Fruit fly (Drosophila melanogaster) whole organism, embryonic: ENCODE results near the gene Lcp65Ag1.

ENCODE experiments used
- Antp ChIP-seq: fragments of 200-800 bp; sonication (Bioruptor generic); optimal IDR thresholded peaks from 3 replicates; lab custom pipeline; 2016; ENCODE audit warnings: missing biosample characterization, missing genetic modification characterization
- Atf-2 ChIP-seq: fragments of 200-800 bp; sonication (Bioruptor generic); optimal IDR thresholded peaks from 2 replicates; lab custom pipeline; 2016; ENCODE audit warnings: missing biosample characterization, missing genetic modification characterization
- Bdp1 ChIP-seq: fragments of 200-800 bp; sonication (Bioruptor generic); optimal IDR thresholded peaks from 3 replicates; lab custom pipeline; 2016; ENCODE audit warnings: missing biosample characterization, missing genetic modification characterization
- CG11456 ChIP-seq: fragments of 200-800 bp; sonication (Bioruptor generic); IDR thresholded peaks from 3 replicates; pipeline ENCODE4 v1.3.6; 2022; ENCODE audit warnings: missing biosample characterization, missing genetic modification characterization
- CG12391 ChIP-seq: fragments of 200-800 bp; sonication (Bioruptor generic); optimal IDR thresholded peaks from 3 replicates; lab custom pipeline; 2018; ENCODE audit warnings: missing biosample characterization, mild to moderate bottlenecking, missing genetic modification characterization, moderate library complexity
- CG13894 ChIP-seq: fragments of 200-800 bp; sonication (Bioruptor generic); optimal IDR thresholded peaks from 3 replicates; lab custom pipeline; 2018; ENCODE audit warnings: missing biosample characterization, mild to moderate bottlenecking, missing genetic modification characterization, moderate library complexity
- CG14014 ChIP-seq: fragments of 200-800 bp; sonication (Bioruptor generic); IDR thresholded peaks from 2 replicates; pipeline ENCODE4 v1.3.6; 2022; ENCODE audit warnings: missing biosample characterization, missing genetic modification characterization
- CG15514 ChIP-seq: fragments of 200-800 bp; sonication (Bioruptor generic); optimal IDR thresholded peaks from 3 replicates; lab custom pipeline; 2017; ENCODE audit warnings: missing biosample characterization, missing genetic modification characterization, mild to moderate bottlenecking, moderate library complexity, missing genetic modification reagents
- CG1647 ChIP-seq: fragments of 200-800 bp; sonication (Bioruptor generic); optimal IDR thresholded peaks from 3 replicates; lab custom pipeline; 2016; ENCODE audit warnings: missing biosample characterization, missing genetic modification characterization
- CG17186 ChIP-seq: fragments of 200-800 bp; sonication (Bioruptor generic); optimal IDR thresholded peaks from 3 replicates; lab custom pipeline; 2017; ENCODE audit warnings: missing biosample characterization, missing genetic modification reagents, missing genetic modification characterization
- CG3281 ChIP-seq: fragments of 200-800 bp; sonication (Bioruptor generic); optimal IDR thresholded peaks from 3 replicates; lab custom pipeline; 2017; ENCODE audit warnings: missing biosample characterization, mild to moderate bottlenecking, missing genetic modification characterization
- CG4360 ChIP-seq: fragments of 200-800 bp; sonication (Bioruptor generic); IDR thresholded peaks from 2 replicates; pipeline ENCODE4 v1.3.6; 2022; ENCODE audit warnings: missing biosample characterization, missing genetic modification characterization
- CG5245 ChIP-seq: fragments of 200-800 bp; sonication (Bioruptor generic); optimal IDR thresholded peaks from 3 replicates; lab custom pipeline; 2016; ENCODE audit warnings: missing biosample characterization, missing genetic modification characterization
- CG6254 ChIP-seq: fragments of 200-800 bp; sonication (Bioruptor generic); optimal IDR thresholded peaks from 3 replicates; lab custom pipeline; 2017; ENCODE audit warnings: mild to moderate bottlenecking, missing biosample characterization, missing genetic modification reagents, missing genetic modification characterization
- CG6683 ChIP-seq: fragments of 200-800 bp; sonication (Bioruptor generic); optimal IDR thresholded peaks from 2 replicates; lab custom pipeline; 2017; ENCODE audit warnings: missing biosample characterization, mild to moderate bottlenecking, missing genetic modification characterization, missing genetic modification reagents
- CG7786 ChIP-seq: fragments of 200-800 bp; sonication (Bioruptor generic); optimal IDR thresholded peaks from 2 replicates; lab custom pipeline; 2016; ENCODE audit warnings: missing biosample characterization, missing genetic modification characterization
- CG7963 ChIP-seq: fragments of 200-800 bp; sonication (Bioruptor generic); IDR thresholded peaks from 3 replicates; pipeline ENCODE4 v1.3.6; 2022; ENCODE audit warnings: missing biosample characterization, missing genetic modification characterization; ENCODE audit not compliant: partially characterized antibody
- CG8478 ChIP-seq: fragments of >200 bp; optimal IDR thresholded peaks from 2 replicates; lab custom pipeline; 2018
- CG9609 ChIP-seq: fragments of 200-800 bp; sonication (Bioruptor generic); optimal IDR thresholded peaks from 3 replicates; lab custom pipeline; 2016; ENCODE audit warnings: missing biosample characterization, missing genetic modification characterization
- D ChIP-seq, 2 experiments: fragments of 200-800 bp in 1 of 2; fragments of >200 bp in 1 of 2; sonication (Bioruptor generic) in 1 of 2; optimal IDR thresholded peaks; 2 replicates in 1 of 2; 3 replicates in 1 of 2; lab custom pipeline; 2017; ENCODE audit warnings: mild to moderate bottlenecking in 1 of 2, missing biosample characterization in 1 of 2, missing genetic modification characterization in 1 of 2, missing genetic modification reagents in 1 of 2
- GATAe ChIP-seq: fragments of 200-800 bp; sonication (Bioruptor generic); conservative IDR thresholded peaks from 2 replicates; pipeline ENCODE4 v1.3.6; 2022; ENCODE audit warnings: missing biosample characterization, missing genetic modification characterization
- Hand ChIP-seq: fragments of 200-800 bp; sonication (Bioruptor generic); optimal IDR thresholded peaks from 2 replicates; lab custom pipeline; 2017; ENCODE audit warnings: mild to moderate bottlenecking, missing biosample characterization, missing genetic modification reagents, missing genetic modification characterization
- HmgD ChIP-seq: fragments of 200-800 bp; sonication (Bioruptor generic); optimal IDR thresholded peaks from 3 replicates; lab custom pipeline; 2016; ENCODE audit warnings: missing biosample characterization, missing genetic modification characterization
- Hsf ChIP-seq: fragments of 200-800 bp; sonication (Bioruptor generic); optimal IDR thresholded peaks from 3 replicates; lab custom pipeline; 2016; ENCODE audit warnings: missing biosample characterization, missing genetic modification characterization
- Kr ChIP-seq: fragments of 200-800 bp; sonication (Bioruptor generic); optimal IDR thresholded peaks from 2 replicates; lab custom pipeline; 2017; ENCODE audit warnings: missing biosample characterization, mild to moderate bottlenecking, missing genetic modification characterization
- Lpt ChIP-seq: fragments of >200 bp; optimal IDR thresholded peaks from 2 replicates; lab custom pipeline; 2018; ENCODE audit warnings: missing biosample characterization, missing genetic modification characterization
- Mrtf ChIP-seq: fragments of 200-800 bp; sonication (Bioruptor generic); IDR thresholded peaks from 3 replicates; pipeline ENCODE4 v1.3.6; 2022; ENCODE audit warnings: missing biosample characterization, missing genetic modification characterization
- Nf-YC ChIP-seq: fragments of 200-800 bp; optimal IDR thresholded peaks from 3 replicates; lab custom pipeline; 2019; ENCODE audit warnings: missing biosample characterization, mild to moderate bottlenecking, missing genetic modification characterization, moderate library complexity
- Side ChIP-seq: fragments of 200-800 bp; sonication (Bioruptor generic); optimal IDR thresholded peaks from 2 replicates; lab custom pipeline; 2016; ENCODE audit warnings: missing biosample characterization, missing genetic modification characterization
- Sin3A ChIP-seq: fragments of >200 bp; optimal IDR thresholded peaks from 2 replicates; lab custom pipeline; 2018
- YL-1 ChIP-seq: fragments of 200-800 bp; sonication (Bioruptor generic); optimal IDR thresholded peaks from 3 replicates; lab custom pipeline; 2017; ENCODE audit warnings: missing biosample characterization, mild to moderate bottlenecking, missing genetic modification characterization
- br ChIP-seq: fragments of >200 bp; optimal IDR thresholded peaks from 2 replicates; lab custom pipeline; 2017
- chm ChIP-seq: fragments of 200-800 bp; sonication (Bioruptor generic); IDR thresholded peaks from 2 replicates; pipeline ENCODE4 v1.3.6; 2022; ENCODE audit warnings: missing biosample characterization, missing genetic modification characterization
- chn ChIP-seq: fragments of 200-800 bp; sonication (Bioruptor generic); optimal IDR thresholded peaks from 2 replicates; lab custom pipeline; 2016; ENCODE audit warnings: missing biosample characterization, missing genetic modification characterization
- ci ChIP-seq: fragments of 200-800 bp; sonication (Bioruptor generic); IDR thresholded peaks from 3 replicates; pipeline ENCODE4 v1.3.6; 2022; ENCODE audit warnings: missing biosample characterization, missing genetic modification characterization
- fd3F ChIP-seq: fragments of 200-800 bp; sonication (Bioruptor generic); optimal IDR thresholded peaks from 2 replicates; lab custom pipeline; 2018; ENCODE audit warnings: missing biosample characterization, mild to moderate bottlenecking, missing genetic modification characterization, moderate library complexity
- fru ChIP-seq: fragments of >200 bp; optimal IDR thresholded peaks from 2 replicates; lab custom pipeline; 2017
- gcm ChIP-seq: fragments of 200-800 bp; sonication (Bioruptor generic); optimal IDR thresholded peaks from 2 replicates; lab custom pipeline; 2019; ENCODE audit warnings: missing biosample characterization, mild to moderate bottlenecking, missing genetic modification characterization, moderate library complexity
- grn ChIP-seq: fragments of 200-800 bp; sonication (Bioruptor generic); optimal IDR thresholded peaks from 3 replicates; lab custom pipeline; 2017; ENCODE audit warnings: missing biosample characterization, missing genetic modification characterization
- gsb ChIP-seq: fragments of 200-800 bp; sonication (Bioruptor generic); IDR thresholded peaks from 2 replicates; pipeline ENCODE4 v1.3.6; 2022; ENCODE audit warnings: missing biosample characterization, missing genetic modification characterization
- jumu ChIP-seq: fragments of 200-800 bp; sonication (Bioruptor generic); optimal IDR thresholded peaks from 3 replicates; lab custom pipeline; 2016; ENCODE audit warnings: missing biosample characterization, missing genetic modification characterization
- knrl ChIP-seq: fragments of 200-800 bp; sonication (Bioruptor generic); IDR thresholded peaks from 3 replicates; pipeline ENCODE4 v1.3.6; 2022; ENCODE audit warnings: missing biosample characterization, missing genetic modification characterization; ENCODE audit not compliant: partially characterized antibody
- luna ChIP-seq: fragments of 200-800 bp; sonication (Bioruptor generic); optimal IDR thresholded peaks from 2 replicates; lab custom pipeline; 2016; ENCODE audit warnings: missing biosample characterization, missing genetic modification characterization
- nerfin-1 ChIP-seq: fragments of 200-800 bp; sonication (Bioruptor generic); optimal IDR thresholded peaks from 3 replicates; lab custom pipeline; 2019; ENCODE audit warnings: missing biosample characterization, mild to moderate bottlenecking, missing genetic modification characterization, moderate library complexity
- nmo ChIP-seq: fragments of 200-800 bp; sonication (Bioruptor generic); optimal IDR thresholded peaks from 2 replicates; lab custom pipeline; 2018; ENCODE audit warnings: missing biosample characterization, mild to moderate bottlenecking, missing genetic modification characterization, moderate library complexity
- odd ChIP-seq: fragments of 200-800 bp; sonication (Bioruptor generic); optimal IDR thresholded peaks from 2 replicates; lab custom pipeline; 2017; ENCODE audit warnings: missing biosample characterization, mild to moderate bottlenecking, missing genetic modification characterization
- pnt ChIP-seq: fragments of 200-800 bp; sonication (Bioruptor generic); optimal IDR thresholded peaks from 3 replicates; lab custom pipeline; 2016; ENCODE audit warnings: missing biosample characterization, missing genetic modification characterization
- repo ChIP-seq: fragments of 200-800 bp; sonication (Bioruptor generic); optimal IDR thresholded peaks from 2 replicates; lab custom pipeline; 2016; ENCODE audit warnings: missing biosample characterization, missing genetic modification characterization
- tll ChIP-seq, 2 experiments: fragments of 200-800 bp in 1 of 2; fragments of >200 bp in 1 of 2; sonication (Bioruptor generic) in 1 of 2; optimal IDR thresholded peaks; 2 replicates each; lab custom pipeline; 2017 to 2019; ENCODE audit warnings: missing biosample characterization in 2 of 2, missing genetic modification characterization in 2 of 2, mild to moderate bottlenecking in 1 of 2, moderate library complexity in 1 of 2
- toy ChIP-seq: fragments of 200-800 bp; sonication (Bioruptor generic); IDR thresholded peaks from 2 replicates; pipeline ENCODE4 v1.3.6; 2022; ENCODE audit warnings: missing biosample characterization, missing genetic modification characterization
- tx ChIP-seq: fragments of 200-800 bp; sonication (Bioruptor generic); optimal IDR thresholded peaks from 2 replicates; lab custom pipeline; 2016; ENCODE audit warnings: missing biosample characterization, missing genetic modification characterization
- unpg ChIP-seq: fragments of 200-800 bp; sonication (Bioruptor generic); optimal IDR thresholded peaks from 3 replicates; lab custom pipeline; 2018; ENCODE audit warnings: missing biosample characterization, mild to moderate bottlenecking, missing genetic modification characterization, moderate library complexity

Lcp65Ag1 gene

dm6 chr3L:6094697-6095096 lies 40.4 kb downstream of the Lcp65Ag1 start, which contains the start of the genes CG10467 and loj (continued):
- peak; percentile 73 for TF ChIP-seq Antp (GFP tag; lab: Kevin White, UChicago)
- peak; percentile 80 for TF ChIP-seq Nf-YC (tag; lab: Kevin White, UChicago)
- peak; percentile 94 for TF ChIP-seq ci (GFP tag; lab: Robert Waterston, UW)
- peak; percentile 93 for TF ChIP-seq nerfin-1 (tag; lab: Kevin White, UChicago)
- TF ChIP-seq luna (GFP tag; lab: Kevin White, UChicago) = peak; percentile 5
- peak; percentile 78 for TF ChIP-seq Bdp1 (GFP tag; lab: Kevin White, UChicago)
- TF ChIP-seq unpg (GFP tag; lab: Kevin White, UChicago) = peak; percentile 96
- TF ChIP-seq knrl (GFP tag; lab: Robert Waterston, UW) = peak; percentile 86
- TF ChIP-seq Atf-2 = peak; percentile 60
- peak; percentile 83 for TF ChIP-seq CG7786
- TF ChIP-seq CG3281 (GFP tag; lab: Kevin White, UChicago) = peak; percentile 91
- peak; percentile 84 for TF ChIP-seq CG15514
- peak in 1 of 2 experiments; percentile 62 for TF ChIP-seq tll (GFP tag; optimal IDR thresholded peaks at IDR 0.05; lab: Kevin White, UChicago)
- peak; percentile 96 for TF ChIP-seq fd3F (GFP tag; lab: Kevin White, UChicago)
- peak; percentile 97 for TF ChIP-seq CG12391 (tag; lab: Kevin White, UChicago)
- peak; percentile 67 for TF ChIP-seq grn (GFP tag; lab: Kevin White, UChicago)
- peak; percentile 66 for TF ChIP-seq jumu (GFP tag; lab: Kevin White, UChicago)
- TF ChIP-seq chn (GFP tag; lab: Kevin White, UChicago) = peak; percentile 91
- TF ChIP-seq tx (GFP tag; lab: Kevin White, UChicago) = peak; percentile 80
- TF ChIP-seq chm = peak; percentile 93
- peak; percentile 97 for TF ChIP-seq CG14014 (GFP tag; lab: Robert Waterston, UW)
- TF ChIP-seq Mrtf (GFP tag; lab: Robert Waterston, UW) = peak; percentile 96
- TF ChIP-seq CG17186 (GFP tag; lab: Kevin White, UChicago) = peak; percentile 48
- peak; percentile 93 for TF ChIP-seq CG5245 (GFP tag; lab: Kevin White, UChicago)
- TF ChIP-seq gsb (GFP tag; lab: Robert Waterston, UW) = peak; percentile 90
- TF ChIP-seq pnt (GFP tag; lab: Kevin White, UChicago) = peak; percentile 82
- peak; percentile 92 for TF ChIP-seq GATAe
- TF ChIP-seq YL-1 (GFP tag; lab: Kevin White, UChicago) = peak; percentile 92
- peak; percentile 53 for TF ChIP-seq CG4360 (GFP tag; lab: Robert Waterston, UW)
- TF ChIP-seq Hsf (GFP tag; lab: Kevin White, UChicago) = peak; percentile 94
- peak; percentile 90 for TF ChIP-seq toy (GFP tag; lab: Robert Waterston, UW)
- TF ChIP-seq CG1647 (GFP tag; lab: Kevin White, UChicago) = peak; percentile 74
- no peak for TF ChIP-seq br
- peak; percentile 80 for TF ChIP-seq CG6254
- peak; percentile 98 for TF ChIP-seq nmo (GFP tag; lab: Kevin White, UChicago)
- no peak for TF ChIP-seq CG8478 (lab: Kevin White, UChicago)
- peak; percentile 61 for TF ChIP-seq Hand (GFP tag; lab: Kevin White, UChicago)
- peak; percentile 33 for TF ChIP-seq Kr (GFP tag; lab: Kevin White, UChicago)
- peak; percentile 88 for TF ChIP-seq gcm (GFP tag; lab: Kevin White, UChicago)
- peak; percentile 98 for TF ChIP-seq CG11456 (GFP tag; lab: Robert Waterston, UW)
- TF ChIP-seq fru = no peak
- peak; percentile 80 for TF ChIP-seq CG9609
- TF ChIP-seq CG7963 (GFP tag; lab: Robert Waterston, UW) = no peak
- peak; percentile 56 for TF ChIP-seq Side (GFP tag; lab: Kevin White, UChicago)
- peak; percentile 93 for TF ChIP-seq CG13894
- TF ChIP-seq CG6683 (GFP tag; lab: Kevin White, UChicago) = peak; percentile 72
- TF ChIP-seq repo (GFP tag; lab: Kevin White, UChicago) = peak; percentile 34
- no peak for TF ChIP-seq D (optimal IDR thresholded peaks at IDR 0.05; lab: Kevin White, UChicago)
- TF ChIP-seq D (GFP tag; optimal IDR thresholded peaks at IDR 0.05; lab: Kevin White, UChicago) = peak; percentile 91
- TF ChIP-seq odd (GFP tag; lab: Kevin White, UChicago) = peak; percentile 76
- peak; percentile 49 for TF ChIP-seq HmgD (GFP tag; lab: Kevin White, UChicago)
- peak; percentile 50 for TF ChIP-seq Sin3A (lab: Kevin White, UChicago)
- no peak for TF ChIP-seq Lpt
